Worm (Caenorhabditis elegans) whole organism, late embryonic: ENCODE data around the gene T22B3.3.

Source experiments
- C08G9.2 ChIP-seq: sonication (generic microtip); optimal IDR thresholded peaks from 2 replicates; lab custom pipeline; 2016; ENCODE audit warnings: mild to moderate bottlenecking, missing genetic modification characterization, moderate library complexity, missing compliant biosample characterization
- C38D4.7 ChIP-seq: fragments of 200-800 bp; sonication (Bioruptor generic); optimal IDR thresholded peaks from 2 replicates; lab custom pipeline; 2018; ENCODE audit warnings: mild to moderate bottlenecking, missing genetic modification characterization, moderate library complexity, missing compliant biosample characterization
- F13H6.1 ChIP-seq: sonication (generic microtip); optimal IDR thresholded peaks from 2 replicates; lab custom pipeline; 2016; ENCODE audit warnings: missing genetic modification characterization, missing compliant biosample characterization
- K02D7.2 ChIP-seq: sonication (generic microtip); optimal IDR thresholded peaks from 2 replicates; lab custom pipeline; 2017; ENCODE audit warnings: mild to moderate bottlenecking, missing genetic modification characterization, missing compliant biosample characterization
- T23F11.4 ChIP-seq: fragments of 200-800 bp; sonication (Bioruptor generic); optimal IDR thresholded peaks from 2 replicates; lab custom pipeline; 2018; ENCODE audit warnings: mild to moderate bottlenecking, missing genetic modification characterization, missing compliant biosample characterization
- ama-1 ChIP-seq: fragments of 150-350 bp; optimal IDR thresholded peaks from 2 replicates; lab custom pipeline; 2014
- ceh-19 ChIP-seq: fragments of 200-800 bp; sonication (Bioruptor generic); optimal IDR thresholded peaks from 2 replicates; lab custom pipeline; 2018; ENCODE audit warnings: mild to moderate bottlenecking, missing genetic modification characterization, missing compliant biosample characterization
- ceh-2 ChIP-seq: sonication (generic microtip); optimal IDR thresholded peaks from 2 replicates; lab custom pipeline; 2016; ENCODE audit warnings: missing genotype, missing genetic modification characterization, missing compliant biosample characterization
- ceh-22 ChIP-seq: sonication (generic microtip); optimal IDR thresholded peaks from 2 replicates; lab custom pipeline; 2017; ENCODE audit warnings: missing biosample characterization, missing genetic modification characterization
- ceh-24 ChIP-seq: sonication (generic microtip); optimal IDR thresholded peaks from 2 replicates; lab custom pipeline; 2016; ENCODE audit warnings: mild to moderate bottlenecking, missing genetic modification characterization, missing compliant biosample characterization
- ceh-31 ChIP-seq: sonication (generic microtip); optimal IDR thresholded peaks from 2 replicates; lab custom pipeline; 2016; ENCODE audit warnings: missing genetic modification characterization, missing compliant biosample characterization
- ceh-48 ChIP-seq: sonication (generic microtip); optimal IDR thresholded peaks from 2 replicates; lab custom pipeline; 2016; ENCODE audit warnings: missing genetic modification characterization, inconsistent platforms, missing compliant biosample characterization
- che-1 ChIP-seq: sonication (generic microtip); optimal IDR thresholded peaks from 2 replicates; lab custom pipeline; 2016; ENCODE audit warnings: mild to moderate bottlenecking, missing genetic modification characterization, missing compliant biosample characterization
- dmd-4 ChIP-seq: sonication (generic microtip); optimal IDR thresholded peaks from 2 replicates; lab custom pipeline; 2016; ENCODE audit warnings: borderline replicate concordance, missing genetic modification characterization, missing compliant biosample characterization
- dve-1 ChIP-seq: sonication (generic microtip); optimal IDR thresholded peaks from 2 replicates; lab custom pipeline; 2017; ENCODE audit warnings: antibody characterized with exemption, mild to moderate bottlenecking, missing genetic modification characterization, missing compliant biosample characterization
- elt-2 ChIP-seq: sonication (generic microtip); optimal IDR thresholded peaks from 2 replicates; lab custom pipeline; 2016; ENCODE audit warnings: missing genetic modification reagents, missing genetic modification characterization, missing compliant biosample characterization
- fax-1 ChIP-seq: sonication (generic microtip); optimal IDR thresholded peaks from 2 replicates; lab custom pipeline; 2016; ENCODE audit warnings: missing genotype, missing genetic modification characterization, missing compliant biosample characterization
- fkh-10 ChIP-seq: fragments of 150-350 bp; optimal IDR thresholded peaks from 2 replicates; lab custom pipeline; 2014; ENCODE audit warnings: missing biosample characterization, missing genetic modification reagents, missing genetic modification characterization
- gmeb-2 ChIP-seq: sonication (generic microtip); optimal IDR thresholded peaks from 2 replicates; lab custom pipeline; 2016; ENCODE audit warnings: missing genetic modification characterization, inconsistent platforms, missing compliant biosample characterization
- hlh-30 ChIP-seq: sonication (generic microtip); optimal IDR thresholded peaks from 2 replicates; lab custom pipeline; 2017; ENCODE audit warnings: antibody characterized with exemption, missing genetic modification characterization, missing compliant biosample characterization; ENCODE audit not compliant: insufficient read depth
- hlh-6 ChIP-seq: sonication (generic microtip); optimal IDR thresholded peaks from 2 replicates; lab custom pipeline; 2016; ENCODE audit warnings: missing genotype, missing genetic modification characterization, missing compliant biosample characterization
- hlh-8 ChIP-seq: sonication (generic microtip); optimal IDR thresholded peaks from 2 replicates; lab custom pipeline; 2016; ENCODE audit warnings: missing genotype, missing genetic modification characterization, missing compliant biosample characterization
- madf-2 ChIP-seq: sonication (generic microtip); optimal IDR thresholded peaks from 2 replicates; lab custom pipeline; 2017; ENCODE audit warnings: missing genetic modification characterization, missing compliant biosample characterization
- mec-3 ChIP-seq: sonication (generic microtip); optimal IDR thresholded peaks from 2 replicates; lab custom pipeline; 2016; ENCODE audit warnings: borderline replicate concordance, missing genetic modification characterization, missing compliant biosample characterization
- nfya-1 ChIP-seq: sonication (generic microtip); optimal IDR thresholded peaks from 2 replicates; lab custom pipeline; 2017; ENCODE audit warnings: missing genetic modification characterization, mild to moderate bottlenecking, missing compliant biosample characterization, antibody characterized with exemption, moderate library complexity
- nhr-11 ChIP-seq: fragments of 150-350 bp; optimal IDR thresholded peaks from 2 replicates; lab custom pipeline; 2014; ENCODE audit warnings: missing biosample characterization, missing genetic modification characterization
- nhr-232 ChIP-seq: sonication (generic microtip); optimal IDR thresholded peaks from 2 replicates; lab custom pipeline; 2016; ENCODE audit warnings: missing genetic modification characterization, missing compliant biosample characterization
- npax-4 ChIP-seq: sonication (generic microtip); optimal IDR thresholded peaks from 2 replicates; lab custom pipeline; 2016; ENCODE audit warnings: missing genetic modification characterization, missing compliant biosample characterization
- odd-2 ChIP-seq: sonication (generic microtip); optimal IDR thresholded peaks from 2 replicates; lab custom pipeline; 2017; ENCODE audit warnings: antibody characterized with exemption, mild to moderate bottlenecking, missing genetic modification characterization, missing compliant biosample characterization
- pax-1 ChIP-seq: fragments of 150-350 bp; optimal IDR thresholded peaks from 2 replicates; lab custom pipeline; 2014; ENCODE audit warnings: missing biosample characterization, missing genetic modification characterization
- pqm-1 ChIP-seq: sonication (generic microtip); optimal IDR thresholded peaks from 2 replicates; lab custom pipeline; 2016; ENCODE audit warnings: missing genetic modification characterization, missing compliant biosample characterization
- syd-9 ChIP-seq: sonication (generic microtip); optimal IDR thresholded peaks from 2 replicates; lab custom pipeline; 2016; ENCODE audit warnings: mild to moderate bottlenecking, missing genetic modification characterization, moderate library complexity, missing compliant biosample characterization
- tbx-7 ChIP-seq: sonication (generic microtip); optimal IDR thresholded peaks from 2 replicates; lab custom pipeline; 2016; ENCODE audit warnings: missing genotype, missing genetic modification characterization, missing compliant biosample characterization
- ttx-3 ChIP-seq: sonication (generic microtip); optimal IDR thresholded peaks from 2 replicates; lab custom pipeline; 2016; ENCODE audit warnings: missing genetic modification reagents, missing genetic modification characterization, missing compliant biosample characterization
- unc-3 ChIP-seq, 2 experiments: fragments of 200-800 bp in 1 of 2; sonication (Bioruptor generic) in 1 of 2; sonication (generic microtip) in 1 of 2; conservative IDR thresholded peaks in 1 of 2; optimal IDR thresholded peaks in 1 of 2; 2 replicates each; pipeline versions ENCODE4 v1.3.6 to Lab custom; 2016 to 2022; ENCODE audit warnings: missing compliant biosample characterization in 2 of 2, missing genetic modification characterization in 2 of 2, missing genetic modification reagents in 1 of 2
- unc-42 ChIP-seq: sonication (generic microtip); optimal IDR thresholded peaks from 2 replicates; lab custom pipeline; 2016; ENCODE audit warnings: missing genotype, missing genetic modification characterization, missing compliant biosample characterization
- unc-55 ChIP-seq: sonication (generic microtip); optimal IDR thresholded peaks from 2 replicates; lab custom pipeline; 2017; ENCODE audit warnings: missing biosample characterization, missing genetic modification reagents, missing genetic modification characterization

T22B3.3 gene

DNA sequence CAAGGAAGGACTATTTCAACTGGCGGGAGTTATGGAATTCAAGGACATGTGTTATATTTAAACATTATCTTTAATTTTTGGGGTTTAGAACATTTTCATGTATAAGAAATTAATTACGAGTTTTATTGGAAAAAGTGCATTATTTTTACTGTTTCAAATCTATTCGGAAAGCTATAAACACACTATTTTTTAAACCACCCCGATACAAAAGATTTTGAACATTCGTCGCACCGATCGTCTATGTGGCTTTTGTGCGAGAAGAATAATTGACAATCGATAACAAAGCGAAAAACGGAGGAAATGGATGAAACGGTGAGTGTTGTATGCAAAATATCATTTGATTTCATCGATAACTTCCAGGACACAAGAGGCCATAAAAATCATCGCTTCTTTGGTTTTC lies 38.6 kb downstream of the T22B3.3 start, which contains the start of gene ZK809.9:
ZK809.9 (plus strand) TSS at position 301 of the 400 bp plus-strand sequence.
- no peak for TF ChIP-seq dmd-4 (tag; lab: Kevin White, UChicago)
- TF ChIP-seq hlh-30 (tag; lab: Kevin White, UChicago): no peak
- TF ChIP-seq C38D4.7 (GFP tag; lab: Kevin White, UChicago): no peak
- no peak for TF ChIP-seq gmeb-2 (tag; lab: Kevin White, UChicago)
- TF ChIP-seq ceh-22 (tag; lab: Kevin White, UChicago): no peak
- no peak for TF ChIP-seq nhr-11 (tag; lab: Kevin White, UChicago)

DNA sequence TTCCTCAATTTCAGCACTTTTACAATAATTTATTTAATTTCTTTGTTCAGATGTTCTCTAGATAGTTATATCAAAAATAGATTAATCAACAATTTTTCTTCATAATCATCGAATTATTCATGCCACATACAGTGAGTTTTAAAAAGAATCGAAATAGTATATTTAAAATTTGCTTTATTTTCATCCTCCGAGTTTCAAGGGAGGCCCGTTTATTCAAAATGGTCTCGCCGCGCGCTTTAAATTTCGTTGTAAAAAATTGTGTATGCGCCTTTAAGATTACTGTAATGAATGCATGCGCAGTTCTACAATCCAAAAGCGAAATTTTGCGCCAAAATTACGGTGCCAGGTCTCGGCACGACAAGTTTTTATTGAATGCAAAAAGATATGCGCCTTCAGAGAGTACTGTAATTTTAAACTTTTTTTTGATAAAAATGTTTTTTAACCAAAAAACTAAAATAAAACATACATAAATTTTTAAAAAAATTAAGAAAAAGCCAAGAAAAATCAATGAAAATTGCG lies 43.7 kb downstream of the T22B3.3 start, which contains the start of gene ZK792.1:
ZK792.1 (plus strand) TSS at position 51 of the 519 bp plus-strand sequence.
- no peak for TF ChIP-seq odd-2 (tag; lab: Kevin White, UChicago)
- TF ChIP-seq unc-42: no peak
- no peak for TF ChIP-seq ceh-48 (tag; lab: Kevin White, UChicago)
- no peak for TF ChIP-seq K02D7.2 (tag; lab: Kevin White, UChicago)
- TF ChIP-seq F13H6.1 (tag; lab: Kevin White, UChicago): no peak
- no peak for TF ChIP-seq ceh-2 (tag; lab: Kevin White, UChicago)
- no peak for TF ChIP-seq ceh-24
- TF ChIP-seq pax-1: no peak
- TF ChIP-seq ceh-19: no peak
- TF ChIP-seq T23F11.4: no peak
- no peak for TF ChIP-seq mec-3 (tag; lab: Kevin White, UChicago)
- no peak for TF ChIP-seq gmeb-2 (tag; lab: Kevin White, UChicago)
- no peak for TF ChIP-seq tbx-7 (tag; lab: Kevin White, UChicago)
- no peak for TF ChIP-seq nfya-1 (tag; lab: Kevin White, UChicago)
- TF ChIP-seq nhr-232 (tag; lab: Kevin White, UChicago): no peak
- no peak for TF ChIP-seq unc-3 (GFP tag; conservative IDR thresholded peaks at IDR 0.05; lab: Robert Waterston, UW)
- no peak for TF ChIP-seq unc-3 (tag; optimal IDR thresholded peaks at IDR 0.05; lab: Kevin White, UChicago)
- TF ChIP-seq C08G9.2 (tag; lab: Kevin White, UChicago): no peak

DNA sequence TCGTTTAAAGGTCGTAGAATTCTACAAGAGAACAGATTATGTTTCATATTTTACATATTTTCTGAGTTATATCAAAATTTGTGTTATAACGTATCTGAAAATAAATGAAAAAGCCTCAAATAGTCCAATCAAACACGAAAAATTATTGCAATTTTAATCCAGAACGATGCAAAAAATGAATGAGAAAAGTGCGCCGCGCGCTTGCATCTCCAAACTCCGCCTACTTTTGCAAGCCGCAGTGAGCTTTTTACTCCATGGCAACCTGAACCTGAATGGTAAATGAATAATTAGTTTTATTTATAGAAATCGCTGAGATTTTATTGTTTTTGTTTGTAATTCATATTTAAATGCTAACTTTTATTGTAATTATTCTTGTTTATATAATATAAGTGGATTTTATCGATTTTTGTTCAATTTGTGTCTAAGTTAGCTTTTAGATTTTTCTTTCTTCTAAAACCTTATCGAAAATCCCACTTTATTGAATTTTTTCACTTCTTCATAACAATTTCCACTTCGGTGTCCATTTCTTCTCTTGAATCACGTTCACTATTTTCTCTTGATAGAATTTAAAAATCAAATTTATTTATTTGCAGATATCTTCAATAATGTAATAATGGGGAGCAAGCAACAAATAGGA lies 47.3 kb downstream of the T22B3.3 start, which contains the start of gene ZK809.5:
ZK809.5 (plus strand) TSS at position 587 of the 637 bp plus-strand sequence.
- TF ChIP-seq nfya-1 (tag; lab: Kevin White, UChicago): peak; percentile 12
- TF ChIP-seq elt-2 (tag; lab: Kevin White, UChicago): peak; percentile 9
- no peak for TF ChIP-seq hlh-6 (tag; lab: Kevin White, UChicago)
- no peak for TF ChIP-seq syd-9
- TF ChIP-seq ttx-3 (tag; lab: Kevin White, UChicago): no peak
- TF ChIP-seq, all 69 proteins: peak for 2

DNA sequence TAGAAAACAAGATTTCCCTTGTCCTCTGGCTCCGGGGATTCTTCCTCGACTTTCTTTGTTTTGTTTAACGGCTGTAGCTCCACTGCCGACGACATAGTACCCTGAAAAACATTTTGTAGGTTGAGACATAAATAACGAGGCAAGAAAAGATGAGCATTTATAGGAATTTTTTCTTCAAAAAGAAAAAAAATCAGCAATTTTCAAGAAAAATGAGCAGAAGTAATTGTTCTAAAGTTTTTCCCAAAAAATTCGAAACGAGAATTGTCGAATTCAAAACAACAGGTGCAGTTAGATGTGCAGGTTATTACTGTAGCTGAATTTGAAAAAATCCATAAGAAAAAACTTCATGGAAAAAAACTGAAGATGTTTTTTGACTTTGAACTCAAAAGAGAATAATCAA lies 48.2 kb downstream of the T22B3.3 start, which contains the start of gene ent-1:
ent-1 (minus strand) TSS at position 101 of the 400 bp plus-strand sequence.
- TF ChIP-seq ama-1 (lab: Kevin White, UChicago) (no peak), che-1 (tag; lab: Kevin White, UChicago) (no peak), pqm-1 (tag; lab: Kevin White, UChicago) (no peak), dve-1 (no peak), ceh-19 (no peak), unc-55 (GFP tag; lab: Kevin White, UChicago) (no peak), fax-1 (no peak), C38D4.7 (GFP tag; lab: Kevin White, UChicago) (no peak), hlh-8 (tag; lab: Kevin White, UChicago) (no peak), ceh-31 (tag; lab: Kevin White, UChicago) (no peak), mec-3 (tag; lab: Kevin White, UChicago) (no peak), nhr-232 (tag; lab: Kevin White, UChicago) (no peak), nfya-1 (tag; lab: Kevin White, UChicago) (no peak), madf-2 (tag; lab: Kevin White, UChicago) (no peak), npax-4 (tag; lab: Kevin White, UChicago) (no peak), unc-42 (no peak), gmeb-2 (tag; lab: Kevin White, UChicago) (no peak), fkh-10 (GFP tag; lab: Kevin White, UChicago) (no peak)
